Worm (Caenorhabditis elegans) whole organism, young adult: Measurements from ENCODE around the gene rei-1.

Experiments
- F22D6.2 ChIP-seq: sonication (generic microtip); optimal IDR thresholded peaks from 2 replicates; lab custom pipeline; 2016; ENCODE audit warnings: mild to moderate bottlenecking, missing genetic modification characterization, missing compliant biosample characterization
- F23B12.7 ChIP-seq: sonication (generic microtip); optimal IDR thresholded peaks from 2 replicates; lab custom pipeline; 2017; ENCODE audit warnings: missing genetic modification characterization, mild to moderate bottlenecking, missing compliant biosample characterization, antibody characterized with exemption, moderate library complexity; ENCODE audit not compliant: insufficient read depth
- Y53G8AR.9 ChIP-seq: fragments of 200-800 bp; sonication (Bioruptor generic); conservative IDR thresholded peaks from 2 replicates; pipeline ENCODE4 v1.3.6; 2022; ENCODE audit warnings: missing genetic modification reagents, missing genetic modification characterization, missing compliant biosample characterization
- Y67H2A.10 ChIP-seq: fragments of 200-800 bp; sonication (Bioruptor generic); conservative IDR thresholded peaks from 2 replicates; pipeline ENCODE4 v1.3.6; 2022; ENCODE audit warnings: missing genetic modification reagents, missing genetic modification characterization, missing compliant biosample characterization
- ZK185.1 ChIP-seq: sonication (generic microtip); optimal IDR thresholded peaks from 2 replicates; lab custom pipeline; 2016; ENCODE audit warnings: mild to moderate bottlenecking, missing genetic modification characterization, missing compliant biosample characterization; ENCODE audit not compliant: poor library complexity, severe bottlenecking
- athp-1 ChIP-seq: sonication (generic microtip); optimal IDR thresholded peaks from 2 replicates; lab custom pipeline; 2017; ENCODE audit warnings: mild to moderate bottlenecking, missing genetic modification characterization, missing compliant biosample characterization
- attf-5 ChIP-seq: fragments of 200-800 bp; sonication (Bioruptor generic); optimal IDR thresholded peaks from 2 replicates; lab custom pipeline; 2018; ENCODE audit warnings: mild to moderate bottlenecking, missing genetic modification characterization, missing compliant biosample characterization
- bed-2 ChIP-seq: fragments of 200-800 bp; sonication (Bioruptor generic); IDR thresholded peaks from 2 replicates; pipeline ENCODE4 v1.3.6; 2022; ENCODE audit warnings: missing genetic modification reagents, missing genetic modification characterization, missing compliant biosample characterization
- cebp-2 ChIP-seq: fragments of 200-800 bp; sonication (Bioruptor generic); IDR thresholded peaks from 2 replicates; pipeline ENCODE4 v1.3.6; 2022; ENCODE audit warnings: missing genetic modification characterization, missing compliant biosample characterization
- ceh-100 ChIP-seq: fragments of 200-800 bp; sonication (Bioruptor generic); IDR thresholded peaks from 2 replicates; pipeline ENCODE4 v1.3.6; 2022; ENCODE audit warnings: missing genetic modification reagents, missing genetic modification characterization, missing compliant biosample characterization
- ceh-40 ChIP-seq: fragments of 200-800 bp; sonication (Bioruptor generic); IDR thresholded peaks from 2 replicates; pipeline ENCODE4 v1.3.6; 2022; ENCODE audit warnings: missing genetic modification characterization, missing compliant biosample characterization
- chd-7 ChIP-seq: sonication (generic microtip); optimal IDR thresholded peaks from 2 replicates; lab custom pipeline; 2016; ENCODE audit warnings: mild to moderate bottlenecking, missing genetic modification characterization, moderate library complexity, missing compliant biosample characterization
- egl-18 ChIP-seq: fragments of 200-800 bp; sonication (Bioruptor generic); IDR thresholded peaks from 2 replicates; pipeline ENCODE4 v1.3.6; 2022; ENCODE audit warnings: missing genetic modification reagents, missing genetic modification characterization, missing compliant biosample characterization
- egl-44 ChIP-seq: fragments of 200-800 bp; sonication (Bioruptor generic); IDR thresholded peaks from 2 replicates; pipeline ENCODE4 v1.3.6; 2022; ENCODE audit warnings: missing genetic modification reagents, missing genetic modification characterization, missing compliant biosample characterization
- ekl-4 ChIP-seq: fragments of 200-800 bp; sonication (Bioruptor generic); IDR thresholded peaks from 2 replicates; pipeline ENCODE4 v1.3.6; 2022; ENCODE audit warnings: missing genetic modification reagents, missing genetic modification characterization, missing compliant biosample characterization
- him-1 ChIP-seq: sonication (generic microtip); optimal IDR thresholded peaks from 2 replicates; lab custom pipeline; 2016; ENCODE audit warnings: missing genotype, missing genetic modification reagents, missing genetic modification characterization, missing compliant biosample characterization
- hlh-12 ChIP-seq: sonication (generic microtip); optimal IDR thresholded peaks from 2 replicates; lab custom pipeline; 2016; ENCODE audit warnings: missing genetic modification characterization, missing compliant biosample characterization
- hlh-26 ChIP-seq: fragments of 200-800 bp; sonication (Bioruptor generic); conservative IDR thresholded peaks from 2 replicates; pipeline ENCODE4 v1.3.6; 2022; ENCODE audit warnings: missing genetic modification reagents, missing genetic modification characterization, missing compliant biosample characterization
- hsf-1 ChIP-seq: fragments of 200-800 bp; sonication (Bioruptor generic); IDR thresholded peaks from 2 replicates; pipeline ENCODE4 v1.3.6; 2022; ENCODE audit warnings: missing genetic modification reagents, missing genetic modification characterization, missing compliant biosample characterization
- let-607 ChIP-seq, 2 experiments: fragments of 200-800 bp in 1 of 2; sonication (Bioruptor generic) in 1 of 2; sonication (generic microtip) in 1 of 2; optimal IDR thresholded peaks; 2 replicates each; lab custom pipeline; 2016 to 2018; ENCODE audit warnings: mild to moderate bottlenecking in 2 of 2, missing compliant biosample characterization in 2 of 2, missing genetic modification characterization in 2 of 2, moderate library complexity in 2 of 2, missing genotype in 1 of 2
- lin-26 ChIP-seq: fragments of 200-800 bp; sonication (Bioruptor generic); IDR thresholded peaks from 2 replicates; pipeline ENCODE4 v1.3.6; 2022; ENCODE audit warnings: missing genetic modification reagents, missing genetic modification characterization, missing compliant biosample characterization
- lin-40 ChIP-seq: sonication (generic microtip); optimal IDR thresholded peaks from 2 replicates; lab custom pipeline; 2016; ENCODE audit warnings: missing genetic modification characterization, mild to moderate bottlenecking, missing compliant biosample characterization, missing genotype, missing genetic modification reagents
- madf-3 ChIP-seq: fragments of 200-800 bp; sonication (Bioruptor generic); IDR thresholded peaks from 2 replicates; pipeline ENCODE4 v1.3.6; 2022; ENCODE audit warnings: missing genetic modification reagents, missing genetic modification characterization, missing compliant biosample characterization
- nfya-1 ChIP-seq: sonication (generic microtip); optimal IDR thresholded peaks from 2 replicates; lab custom pipeline; 2017; ENCODE audit warnings: antibody characterized with exemption, missing compliant biosample characterization, missing genetic modification characterization, borderline replicate concordance; ENCODE audit not compliant: insufficient read depth
- nfya-2 ChIP-seq: fragments of 200-800 bp; sonication (Bioruptor generic); IDR thresholded peaks from 2 replicates; pipeline ENCODE4 v1.3.6; 2022; ENCODE audit warnings: missing genetic modification reagents, missing genetic modification characterization, missing compliant biosample characterization
- nfyb-1 ChIP-seq: fragments of 200-800 bp; sonication (Bioruptor generic); IDR thresholded peaks from 2 replicates; pipeline ENCODE4 v1.3.6; 2022; ENCODE audit warnings: missing genetic modification reagents, missing genetic modification characterization, missing compliant biosample characterization
- nhr-120 ChIP-seq: fragments of 200-800 bp; sonication (Bioruptor generic); IDR thresholded peaks from 2 replicates; pipeline ENCODE4 v1.3.6; 2022; ENCODE audit warnings: missing genetic modification characterization, missing compliant biosample characterization
- repo-1 ChIP-seq: sonication (generic microtip); optimal IDR thresholded peaks from 2 replicates; lab custom pipeline; 2017; ENCODE audit warnings: mild to moderate bottlenecking, missing genetic modification characterization, missing compliant biosample characterization
- rpc-1 ChIP-seq, 2 experiments: fragments of 150-350 bp in 1 of 2; sonication (generic microtip) in 1 of 2; optimal IDR thresholded peaks; 2 replicates each; lab custom pipeline; 2014 to 2018; ENCODE audit warnings: missing biosample characterization in 1 of 2, missing genetic modification characterization in 1 of 2, missing genetic modification reagents in 1 of 2, missing genotype in 1 of 2
- snpc-1.3 ChIP-seq: sonication (generic microtip); optimal IDR thresholded peaks from 2 replicates; lab custom pipeline; 2017; ENCODE audit warnings: missing genetic modification characterization, mild to moderate bottlenecking, missing compliant biosample characterization, antibody characterized with exemption, moderate library complexity, missing genotype, missing genetic modification reagents; ENCODE audit not compliant: insufficient read depth
- tbp1 ChIP-seq: fragments of 200-800 bp; sonication (Bioruptor generic); optimal IDR thresholded peaks from 2 replicates; lab custom pipeline; 2018; ENCODE audit warnings: mild to moderate bottlenecking, missing genetic modification characterization, missing compliant biosample characterization
- tbx-9 ChIP-seq: sonication (generic microtip); optimal IDR thresholded peaks from 2 replicates; lab custom pipeline; 2016; ENCODE audit warnings: borderline replicate concordance, missing genetic modification characterization, inconsistent platforms, missing compliant biosample characterization
- tlf-1 ChIP-seq: fragments of 200-800 bp; sonication (Bioruptor generic); optimal IDR thresholded peaks from 2 replicates; lab custom pipeline; 2018; ENCODE audit warnings: mild to moderate bottlenecking, missing genetic modification characterization, missing compliant biosample characterization
- unc-130 ChIP-seq: sonication (generic microtip); optimal IDR thresholded peaks from 2 replicates; lab custom pipeline; 2016; ENCODE audit warnings: missing genetic modification reagents, missing genetic modification characterization, missing compliant biosample characterization
- ztf-26 ChIP-seq: sonication (generic microtip); optimal IDR thresholded peaks from 2 replicates; lab custom pipeline; 2017; ENCODE audit warnings: missing genetic modification characterization, missing compliant biosample characterization
- ztf-6 ChIP-seq: fragments of 200-800 bp; sonication (Bioruptor generic); IDR thresholded peaks from 2 replicates; pipeline ENCODE4 v1.3.6; 2022; ENCODE audit warnings: missing genetic modification reagents, missing genetic modification characterization, missing compliant biosample characterization

Gene rei-1

DNA sequence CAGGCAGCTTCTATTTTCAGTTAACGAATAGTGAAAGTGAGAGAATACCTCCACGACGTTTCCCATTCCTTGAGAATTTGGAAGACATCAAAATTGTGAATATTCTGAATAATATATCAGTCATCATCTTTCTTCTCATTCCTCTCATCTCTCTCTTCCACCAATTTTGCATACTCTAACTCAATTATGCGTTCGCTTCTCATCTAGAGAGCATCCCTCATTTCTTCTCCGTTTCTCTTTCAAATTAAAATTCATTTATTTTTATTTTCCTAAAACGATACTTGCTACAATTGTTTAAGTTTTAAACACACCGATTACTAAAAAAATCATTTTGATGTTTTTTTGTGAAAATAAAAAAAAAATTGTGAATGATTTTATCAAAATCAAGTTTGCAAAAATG, 5.2 kb upstream of the rei-1 start:
- TF ChIP-seq let-607 (tag; optimal IDR thresholded peaks at IDR 0.05; lab: Kevin White, UChicago) (no peak), unc-130 (GFP tag; lab: Kevin White, UChicago) (no peak), tbx-9 (tag; lab: Kevin White, UChicago) (no peak), Y53G8AR.9 (GFP tag; lab: Robert Waterston, UW) (no peak), lin-26 (GFP tag; lab: Robert Waterston, UW) (no peak), repo-1 (tag; lab: Kevin White, UChicago) (no peak), ceh-100 (GFP tag; lab: Robert Waterston, UW) (no peak), egl-18 (no peak), nfya-1 (no peak), hsf-1 (no peak), ztf-26 (no peak), tbp1 (GFP tag; lab: Kevin White, UChicago) (no peak), F23B12.7 (tag; lab: Kevin White, UChicago) (no peak), attf-5 (GFP tag; lab: Kevin White, UChicago) (no peak), Y67H2A.10 (GFP tag; lab: Robert Waterston, UW) (no peak)

DNA sequence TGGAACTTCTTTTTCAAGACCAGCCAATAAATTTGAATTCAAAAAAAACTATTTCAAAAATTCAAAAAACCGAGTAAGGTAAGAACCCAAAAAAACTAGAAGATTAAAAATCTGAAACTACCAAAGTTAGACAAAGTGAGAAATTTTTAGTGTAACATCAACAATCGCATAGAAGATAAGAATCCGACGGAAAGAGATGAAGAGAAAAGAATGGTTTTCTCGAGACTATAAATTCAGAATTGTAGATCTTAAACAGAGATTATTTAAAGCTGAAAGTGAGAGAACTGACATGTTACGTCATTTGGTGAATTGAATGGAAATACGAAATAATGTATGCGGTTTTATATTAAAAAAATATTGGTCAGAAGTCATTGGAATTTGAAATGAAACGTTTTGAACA, 4.0 kb upstream of the rei-1 start:
- TF ChIP-seq bed-2 (GFP tag; lab: Robert Waterston, UW), result no peak
- no peak for TF ChIP-seq ceh-40 (GFP tag; lab: Robert Waterston, UW)
- TF ChIP-seq athp-1 (tag; lab: Kevin White, UChicago), result no peak
- TF ChIP-seq snpc-1.3 (tag; lab: Kevin White, UChicago), result no peak

DNA sequence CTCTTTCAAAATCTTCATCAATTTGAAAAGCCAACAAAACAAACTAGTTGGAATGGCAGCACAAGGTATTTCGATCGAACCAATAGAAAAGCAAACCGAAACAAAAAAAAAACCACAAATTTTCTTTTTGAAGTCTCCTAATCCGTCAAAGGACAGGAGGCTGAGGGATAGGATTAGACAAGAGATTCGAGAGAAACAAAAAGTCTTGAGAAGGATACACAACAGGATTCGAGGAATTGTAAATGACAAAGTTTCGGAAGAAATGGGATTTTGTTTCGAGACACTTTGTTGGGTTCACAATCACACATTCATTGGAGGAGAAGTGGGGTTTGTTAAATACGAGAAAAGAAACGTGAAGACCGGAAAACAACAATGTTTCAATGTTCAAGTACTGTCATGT, 3.0 kb upstream of the rei-1 start:
- TF ChIP-seq Y67H2A.10 (GFP tag; lab: Robert Waterston, UW) (no peak), cebp-2 (GFP tag; lab: Robert Waterston, UW) (no peak), lin-40 (tag; lab: Kevin White, UChicago) (no peak), rpc-1 (optimal IDR thresholded peaks at IDR 0.05; lab: Kevin White, UChicago) (no peak), rpc-1 (tag; optimal IDR thresholded peaks at IDR 0.05; lab: Kevin White, UChicago) (no peak), nhr-120 (GFP tag; lab: Robert Waterston, UW) (no peak), egl-44 (GFP tag; lab: Robert Waterston, UW) (no peak), him-1 (tag; lab: Kevin White, UChicago) (no peak), madf-3 (GFP tag; lab: Robert Waterston, UW) (no peak), tlf-1 (GFP tag; lab: Kevin White, UChicago) (no peak), unc-130 (GFP tag; lab: Kevin White, UChicago) (no peak), nfyb-1 (GFP tag; lab: Robert Waterston, UW) (no peak), hlh-12 (tag; lab: Kevin White, UChicago) (no peak), nfya-2 (GFP tag; lab: Robert Waterston, UW) (no peak), bed-2 (GFP tag; lab: Robert Waterston, UW) (no peak), F22D6.2 (tag; lab: Kevin White, UChicago) (no peak), chd-7 (tag; lab: Kevin White, UChicago) (no peak), ztf-6 (GFP tag; lab: Robert Waterston, UW) (no peak), hlh-26 (GFP tag; lab: Robert Waterston, UW) (no peak), ekl-4 (no peak), ZK185.1 (tag; lab: Kevin White, UChicago) (no peak)
